Worm (Caenorhabditis elegans) whole organism, midembryonic: ENCODE data around the gene srap-1.

ENCODE experiments used
- T22C8.4 ChIP-seq: fragments of 200-800 bp; sonication (Bioruptor generic); IDR thresholded peaks from 2 replicates; pipeline ENCODE4 v1.3.6; 2022; ENCODE audit warnings: missing genetic modification characterization, missing compliant biosample characterization
- cog-1 ChIP-seq: sonication (generic microtip); optimal IDR thresholded peaks from 2 replicates; lab custom pipeline; 2016; ENCODE audit warnings: missing genetic modification characterization, missing compliant biosample characterization
- flt-1 ChIP-seq: fragments of 200-800 bp; sonication (Bioruptor generic); IDR thresholded peaks from 2 replicates; pipeline ENCODE4 v1.3.6; 2022; ENCODE audit warnings: missing genetic modification characterization, missing compliant biosample characterization
- klf-2 ChIP-seq: fragments of 200-800 bp; sonication (Bioruptor generic); conservative IDR thresholded peaks from 2 replicates; pipeline ENCODE4 v1.3.6; 2022; ENCODE audit warnings: missing genetic modification reagents, missing genetic modification characterization, missing compliant biosample characterization
- med-1 ChIP-seq: sonication (generic microtip); optimal IDR thresholded peaks from 2 replicates; lab custom pipeline; 2017; ENCODE audit warnings: missing genetic modification characterization, mild to moderate bottlenecking, missing compliant biosample characterization, antibody characterized with exemption, missing genetic modification reagents; ENCODE audit not compliant: insufficient read depth
- ref-1 ChIP-seq: fragments of 200-800 bp; sonication (Bioruptor generic); conservative IDR thresholded peaks from 2 replicates; pipeline ENCODE4 v1.3.6; 2022; ENCODE audit warnings: missing genetic modification reagents, missing genetic modification characterization, missing compliant biosample characterization
- tab-1 ChIP-seq: fragments of 200-800 bp; sonication (Bioruptor generic); IDR thresholded peaks from 2 replicates; pipeline ENCODE4 v1.3.6; 2022; ENCODE audit warnings: missing genetic modification characterization, missing compliant biosample characterization
- ztf-23 ChIP-seq: fragments of 200-800 bp; sonication (Bioruptor generic); IDR thresholded peaks from 2 replicates; pipeline ENCODE4 v1.3.6; 2022; ENCODE audit warnings: missing genetic modification reagents, missing genetic modification characterization, missing compliant biosample characterization
- ztf-29 ChIP-seq: fragments of 200-800 bp; sonication (Bioruptor generic); IDR thresholded peaks from 2 replicates; pipeline ENCODE4 v1.3.6; 2022; ENCODE audit warnings: missing genetic modification reagents, missing genetic modification characterization, missing compliant biosample characterization

Gene srap-1

DNA sequence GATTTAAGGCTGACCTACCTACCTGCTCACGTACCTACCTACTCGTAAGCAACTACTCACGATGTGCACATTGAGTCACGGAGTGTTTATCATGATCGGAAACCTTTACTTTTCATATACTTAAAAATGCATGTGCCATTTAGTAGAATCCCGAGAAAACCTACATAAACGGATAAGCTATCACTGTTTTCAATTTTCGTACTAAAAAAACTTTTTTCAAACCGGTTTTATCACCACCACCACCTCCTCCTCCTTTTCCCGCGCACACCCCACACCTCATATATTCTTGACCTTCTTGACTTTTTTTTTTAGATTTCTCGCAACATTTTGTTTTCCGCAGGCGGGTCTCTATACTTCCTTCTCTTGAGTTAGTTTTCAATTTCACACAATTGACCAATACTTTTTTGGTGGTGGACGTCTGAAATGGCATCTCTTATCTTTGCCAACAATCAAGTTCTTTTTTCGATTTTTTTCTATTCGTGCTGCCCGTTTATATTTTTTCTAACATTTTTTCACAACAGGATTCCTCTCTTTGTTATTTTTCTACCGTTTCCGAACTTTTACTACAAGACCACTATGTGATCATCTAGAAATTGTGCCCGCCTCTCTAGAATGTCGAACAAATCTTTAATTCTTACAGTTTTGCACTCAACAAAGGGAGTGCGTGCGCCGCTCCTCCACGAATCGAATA lies at the start of gene srap-1:
Gene srap-1, plus strand, starts transcription at position 641 of the 691 bp plus-strand sequence.
- TF ChIP-seq flt-1 (GFP tag; lab: Robert Waterston, UW) (no peak), ztf-29 (GFP tag; lab: Robert Waterston, UW) (no peak), klf-2 (GFP tag; lab: Robert Waterston, UW) (no peak), ref-1 (GFP tag; lab: Robert Waterston, UW) (no peak), ztf-23 (GFP tag; lab: Robert Waterston, UW) (no peak), T22C8.4 (no peak), cog-1 (tag; lab: Kevin White, UChicago) (no peak), med-1 (GFP tag; lab: Kevin White, UChicago) (no peak), tab-1 (no peak)

ce11 chrII:11153800-11154199 lies 49.2 kb upstream of the srap-1 start:
- TF ChIP-seq ref-1 (GFP tag; lab: Robert Waterston, UW) (no peak), tab-1 (no peak), klf-2 (GFP tag; lab: Robert Waterston, UW) (no peak), ztf-29 (GFP tag; lab: Robert Waterston, UW) (no peak), T22C8.4 (no peak), flt-1 (GFP tag; lab: Robert Waterston, UW) (no peak), med-1 (GFP tag; lab: Kevin White, UChicago) (no peak), ztf-23 (GFP tag; lab: Robert Waterston, UW) (no peak), cog-1 (tag; lab: Kevin White, UChicago) (no peak)

ce11 chrII:11154957-11155356 lies 48.1 kb upstream of the srap-1 start:
- TF ChIP-seq ztf-23 (GFP tag; lab: Robert Waterston, UW) (no peak), cog-1 (tag; lab: Kevin White, UChicago) (no peak), ref-1 (GFP tag; lab: Robert Waterston, UW) (no peak), T22C8.4 (no peak), flt-1 (GFP tag; lab: Robert Waterston, UW) (no peak), ztf-29 (GFP tag; lab: Robert Waterston, UW) (no peak), klf-2 (GFP tag; lab: Robert Waterston, UW) (no peak), tab-1 (no peak), med-1 (GFP tag; lab: Kevin White, UChicago) (no peak)

ce11 chrII:11155400-11155799 lies 47.6 kb upstream of the srap-1 start:
- TF ChIP-seq cog-1 (tag; lab: Kevin White, UChicago), result no peak
- no peak for TF ChIP-seq ztf-23 (GFP tag; lab: Robert Waterston, UW)
- TF ChIP-seq ref-1 (GFP tag; lab: Robert Waterston, UW), result no peak
- no peak for TF ChIP-seq flt-1 (GFP tag; lab: Robert Waterston, UW)
- no peak for TF ChIP-seq klf-2 (GFP tag; lab: Robert Waterston, UW)
- no peak for TF ChIP-seq tab-1
- TF ChIP-seq T22C8.4, result no peak
- no peak for TF ChIP-seq ztf-29 (GFP tag; lab: Robert Waterston, UW)
- TF ChIP-seq med-1 (GFP tag; lab: Kevin White, UChicago), result no peak

ce11 chrII:11156160-11156559 lies 46.9 kb upstream of the srap-1 start:
- TF ChIP-seq flt-1 (GFP tag; lab: Robert Waterston, UW) (no peak), ztf-23 (GFP tag; lab: Robert Waterston, UW) (no peak), ref-1 (GFP tag; lab: Robert Waterston, UW) (no peak), T22C8.4 (no peak), cog-1 (tag; lab: Kevin White, UChicago) (no peak)

DNA sequence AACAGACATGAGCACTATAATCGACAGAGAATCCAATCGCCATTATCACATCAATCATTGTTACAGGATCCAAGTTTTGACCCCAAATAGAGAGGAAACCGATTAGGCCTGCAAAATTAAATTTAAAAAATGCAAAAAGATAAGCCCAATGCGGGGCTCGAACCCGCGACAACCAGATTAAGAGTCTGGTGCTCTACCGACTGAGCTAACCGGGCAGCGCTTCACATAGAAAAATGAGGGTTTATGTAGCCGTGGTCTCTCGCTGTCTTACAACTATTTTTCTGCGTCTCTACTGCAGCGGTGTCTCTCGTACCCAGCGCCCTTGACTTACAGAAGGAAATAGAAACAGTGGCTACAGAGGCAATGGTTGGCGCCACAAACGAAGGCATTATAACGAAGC lies 45.4 kb upstream of the srap-1 start:
- TF ChIP-seq ztf-29 (GFP tag; lab: Robert Waterston, UW) (peak; percentile 78), cog-1 (tag; lab: Kevin White, UChicago) (no peak), flt-1 (GFP tag; lab: Robert Waterston, UW) (peak; percentile 86), T22C8.4 (peak; percentile 60; the same call in 1 of the 2 replicates), med-1 (GFP tag; lab: Kevin White, UChicago) (no peak), klf-2 (GFP tag; lab: Robert Waterston, UW) (peak; percentile 74), tab-1 (peak; percentile 84), ref-1 (GFP tag; lab: Robert Waterston, UW) (peak; percentile 58; the same call in 1 of the 2 replicates), ztf-23 (GFP tag; lab: Robert Waterston, UW) (peak; percentile 78)

DNA sequence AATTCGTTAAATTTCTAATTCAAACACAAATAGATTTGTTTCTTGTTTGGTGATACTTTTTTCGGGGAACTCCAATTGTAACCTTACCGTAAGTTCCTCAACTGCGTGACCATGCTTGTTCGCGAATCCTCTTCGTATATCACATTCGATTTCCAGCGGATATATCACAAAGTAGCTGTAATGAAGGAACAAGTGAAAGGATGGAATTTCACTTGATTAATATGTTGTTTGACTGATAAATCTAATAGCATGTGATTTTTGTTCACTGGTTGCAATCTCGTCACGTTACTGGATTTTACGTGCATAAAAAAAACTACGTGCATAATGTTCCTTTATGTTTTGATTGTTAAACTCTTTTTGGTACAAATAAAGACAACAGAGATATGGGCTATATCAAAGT lies 41.3 kb upstream of the srap-1 start:
- TF ChIP-seq ztf-29 (GFP tag; lab: Robert Waterston, UW), result no peak
- no peak for TF ChIP-seq ztf-23 (GFP tag; lab: Robert Waterston, UW)

- TF ChIP-seq cog-1 (tag; lab: Kevin White, UChicago) (no peak), T22C8.4 (no peak), flt-1 (GFP tag; lab: Robert Waterston, UW) (no peak), klf-2 (GFP tag; lab: Robert Waterston, UW) (no peak), tab-1 (no peak), ztf-23 (GFP tag; lab: Robert Waterston, UW) (no peak), med-1 (GFP tag; lab: Kevin White, UChicago) (no peak), ref-1 (GFP tag; lab: Robert Waterston, UW) (no peak), ztf-29 (GFP tag; lab: Robert Waterston, UW) (no peak)
Measured at ce11 chrII:11162390-11162789, 40.6 kb upstream of the srap-1 start, which contains the start of gene ptr-13. ptr-13 (minus strand) TSS chrII:11162481.

- TF ChIP-seq flt-1 (GFP tag; lab: Robert Waterston, UW) (no peak), T22C8.4 (no peak), ztf-29 (GFP tag; lab: Robert Waterston, UW) (no peak), klf-2 (GFP tag; lab: Robert Waterston, UW) (no peak), ref-1 (GFP tag; lab: Robert Waterston, UW) (no peak), ztf-23 (GFP tag; lab: Robert Waterston, UW) (no peak), tab-1 (no peak), cog-1 (tag; lab: Kevin White, UChicago) (no peak)
Measured at ce11 chrII:11163291-11163690, 39.7 kb upstream of the srap-1 start.
